Worm (Caenorhabditis elegans) whole organism, L2 larva: ENCODE results near the gene Y40A1A.3.

Source experiments
- alr-1 ChIP-seq: fragments of 150-350 bp; optimal IDR thresholded peaks from 2 replicates; lab custom pipeline; 2014; ENCODE audit warnings: missing biosample characterization, missing genetic modification characterization
- blmp-1 ChIP-seq: sonication (generic microtip); optimal IDR thresholded peaks from 2 replicates; lab custom pipeline; 2017; ENCODE audit warnings: missing genetic modification characterization, mild to moderate bottlenecking, missing compliant biosample characterization, antibody characterized with exemption, moderate library complexity; ENCODE audit not compliant: insufficient read depth
- elt-3 ChIP-seq: sonication (generic microtip); optimal IDR thresholded peaks from 2 replicates; lab custom pipeline; 2017; ENCODE audit warnings: missing biosample characterization, missing genetic modification characterization
- mdl-1 ChIP-seq, 2 experiments: fragments of 150-350 bp in 1 of 2; sonication (generic microtip) in 1 of 2; optimal IDR thresholded peaks; 2 replicates each; lab custom pipeline; 2017; ENCODE audit warnings: missing biosample characterization in 2 of 2, missing genetic modification characterization in 2 of 2
- nhr-237 ChIP-seq: fragments of 150-350 bp; optimal IDR thresholded peaks from 2 replicates; lab custom pipeline; 2014; ENCODE audit warnings: missing biosample characterization, missing genetic modification characterization
- nhr-25 ChIP-seq: fragments of 150-350 bp; sonication (generic microtip); optimal IDR thresholded peaks from 3 replicates; lab custom pipeline; 2014; ENCODE audit warnings: missing biosample characterization, missing genetic modification characterization
- snpc-4 ChIP-seq: fragments of 150-350 bp; optimal IDR thresholded peaks from 2 replicates; lab custom pipeline; 2014; ENCODE audit warnings: missing biosample characterization, missing genetic modification characterization
- unc-62 ChIP-seq: fragments of 150-350 bp; optimal IDR thresholded peaks from 2 replicates; lab custom pipeline; 2014; ENCODE audit warnings: missing biosample characterization, missing genetic modification reagents, missing genetic modification characterization
- zag-1 ChIP-seq: fragments of 150-350 bp; optimal IDR thresholded peaks from 2 replicates; lab custom pipeline; 2014; ENCODE audit warnings: missing biosample characterization, missing genetic modification characterization
- ztf-4 ChIP-seq: fragments of 150-350 bp; optimal IDR thresholded peaks from 2 replicates; lab custom pipeline; 2014; ENCODE audit warnings: missing biosample characterization, missing genetic modification characterization

ce11 chrX:2021558-2021957 is 23.7 kb upstream of the Y40A1A.3 start:
- TF ChIP-seq unc-62 (GFP tag; lab: Kevin White, UChicago) (no peak), nhr-237 (tag; lab: Kevin White, UChicago) (no peak), blmp-1 (tag; lab: Kevin White, UChicago) (no peak), ztf-4 (no peak), alr-1 (tag; lab: Kevin White, UChicago) (no peak), zag-1 (tag; lab: Kevin White, UChicago) (no peak), nhr-25 (tag; lab: Kevin White, UChicago) (no peak), mdl-1 (tag; optimal IDR thresholded peaks at IDR 0.05; lab: Kevin White, UChicago) (no peak), elt-3 (no peak), snpc-4 (tag; lab: Kevin White, UChicago) (no peak)
